Worm (Caenorhabditis elegans) whole organism, L4 larva: ENCODE results near the gene Y14H12B.1.

Experiments
- Y105C5A.15 ChIP-seq: fragments of 200-800 bp; sonication (Bioruptor generic); IDR thresholded peaks from 2 replicates; pipeline ENCODE4 v1.3.6; 2022; ENCODE audit warnings: missing genetic modification characterization, missing compliant biosample characterization
- dmd-6 ChIP-seq: fragments of 200-800 bp; sonication (Bioruptor generic); IDR thresholded peaks from 2 replicates; pipeline ENCODE4 v1.3.6; 2022; ENCODE audit warnings: missing genetic modification reagents, missing genetic modification characterization, missing compliant biosample characterization
- lir-3 ChIP-seq: sonication (generic microtip); optimal IDR thresholded peaks from 2 replicates; lab custom pipeline; 2016; ENCODE audit warnings: mild to moderate bottlenecking, missing genetic modification characterization, missing compliant biosample characterization
- ztf-11 ChIP-seq: fragments of 150-350 bp; optimal IDR thresholded peaks from 2 replicates; lab custom pipeline; 2014; ENCODE audit warnings: missing biosample characterization, missing genetic modification characterization

DNA sequence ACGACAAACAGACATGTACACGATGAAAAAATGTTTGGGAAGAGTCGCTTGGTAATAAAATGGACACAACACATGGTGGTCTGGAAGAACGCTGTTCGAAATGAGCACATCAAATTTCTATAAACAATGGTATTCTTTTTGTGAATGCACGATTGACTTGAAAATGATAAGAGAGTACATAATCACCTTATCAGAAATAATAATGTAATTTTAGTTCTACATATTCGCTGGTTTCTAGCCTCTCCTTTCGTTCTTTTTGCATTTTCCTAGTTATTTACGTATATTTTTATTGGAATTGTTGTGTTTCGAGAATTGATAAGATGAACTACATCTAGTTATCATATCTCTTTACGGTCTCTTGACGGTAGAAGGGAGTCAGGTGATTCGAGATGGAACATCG is 19.8 kb downstream of the Y14H12B.1 start:
- TF ChIP-seq dmd-6 = no peak; the same call in 1 of the 2 replicates
- TF ChIP-seq Y105C5A.15 (GFP tag; lab: Robert Waterston, UW) = no peak
- TF ChIP-seq lir-3 (tag; lab: Kevin White, UChicago) = no peak
- no peak for TF ChIP-seq ztf-11 (tag; lab: Kevin White, UChicago)
